Worm (Caenorhabditis elegans) whole organism, L1 larva: ENCODE measurements around the gene F58B4.6.

ENCODE experiments used
- C16A3.4 ChIP-seq: fragments of 150-350 bp; optimal IDR thresholded peaks from 2 replicates; lab custom pipeline; 2014; ENCODE audit warnings: missing biosample characterization, missing genetic modification characterization
- F16B12.6 ChIP-seq: fragments of 150-350 bp; optimal IDR thresholded peaks from 2 replicates; lab custom pipeline; 2014; ENCODE audit warnings: missing biosample characterization, missing genetic modification characterization
- alr-1 ChIP-seq: fragments of 200-800 bp; sonication (Bioruptor generic); optimal IDR thresholded peaks from 2 replicates; lab custom pipeline; 2018; ENCODE audit warnings: borderline replicate concordance, mild to moderate bottlenecking, missing genetic modification characterization, missing compliant biosample characterization
- aly-2 ChIP-seq: fragments of 150-350 bp; optimal IDR thresholded peaks from 2 replicates; lab custom pipeline; 2014; ENCODE audit warnings: missing biosample characterization, missing genetic modification characterization
- blmp-1 ChIP-seq: fragments of 150-350 bp; optimal IDR thresholded peaks from 2 replicates; lab custom pipeline; 2014; ENCODE audit warnings: missing biosample characterization, missing genetic modification characterization
- dsc-1 ChIP-seq: sonication (generic microtip); optimal IDR thresholded peaks from 2 replicates; lab custom pipeline; 2016; ENCODE audit warnings: mild to moderate bottlenecking, missing genetic modification characterization, missing compliant biosample characterization
- efl-1 ChIP-seq, 4 experiments: fragments of 150-350 bp; optimal IDR thresholded peaks in 3 of 4; peaks in 1 of 4; 1 replicate in 1 of 4; 2 replicates in 3 of 4; lab custom pipeline; 2014; ENCODE audit warnings: missing biosample characterization in 2 of 4, missing genetic modification characterization in 2 of 4, missing genetic modification reagents in 2 of 4
- egl-27 ChIP-seq, 2 experiments: fragments of 150-350 bp in 1 of 2; sonication (generic microtip); optimal IDR thresholded peaks; 3 replicates each; lab custom pipeline; 2017 to 2018; ENCODE audit warnings: missing biosample characterization in 2 of 2, missing genetic modification characterization in 2 of 2, missing genetic modification reagents in 2 of 2
- elt-3 ChIP-seq, 6 experiments: fragments of 150-350 bp in 1 of 6; sonication (generic microtip); optimal IDR thresholded peaks; 2 replicates each; lab custom pipeline; 2017 to 2018; ENCODE audit warnings: missing biosample characterization in 6 of 6, missing genetic modification characterization in 6 of 6, inconsistent platforms in 1 of 6
- fkh-10 ChIP-seq: sonication (generic microtip); optimal IDR thresholded peaks from 2 replicates; lab custom pipeline; 2017; ENCODE audit warnings: missing biosample characterization, missing genetic modification reagents, missing genetic modification characterization
- fos-1 ChIP-seq: fragments of 150-350 bp; optimal IDR thresholded peaks from 2 replicates; lab custom pipeline; 2014; ENCODE audit warnings: missing biosample characterization, missing genetic modification characterization
- hlh-17 ChIP-seq: fragments of 200-800 bp; sonication (Bioruptor generic); optimal IDR thresholded peaks from 2 replicates; lab custom pipeline; 2018; ENCODE audit warnings: missing genetic modification characterization, mild to moderate bottlenecking, missing compliant biosample characterization, moderate library complexity, borderline replicate concordance
- hpl-2 ChIP-seq: fragments of 150-350 bp; optimal IDR thresholded peaks from 2 replicates; lab custom pipeline; 2014; ENCODE audit warnings: missing biosample characterization, missing genetic modification reagents, missing genetic modification characterization
- irx-1 ChIP-seq: sonication (generic microtip); optimal IDR thresholded peaks from 2 replicates; lab custom pipeline; 2016; ENCODE audit warnings: missing genetic modification characterization, missing compliant biosample characterization
- isw-1 ChIP-seq: fragments of 200-800 bp; sonication (Bioruptor generic); IDR thresholded peaks from 2 replicates; pipeline ENCODE4 v1.3.6; 2022; ENCODE audit warnings: missing genetic modification characterization, missing compliant biosample characterization
- jun-1 ChIP-seq: fragments of 150-350 bp; optimal IDR thresholded peaks from 2 replicates; lab custom pipeline; 2014; ENCODE audit warnings: missing biosample characterization, missing genetic modification reagents, missing genetic modification characterization
- lin-13 ChIP-seq: fragments of 150-350 bp; optimal IDR thresholded peaks from 2 replicates; lab custom pipeline; 2014; ENCODE audit warnings: missing biosample characterization, missing genetic modification reagents, missing genetic modification characterization
- lin-14 ChIP-seq: fragments of 200-800 bp; sonication (Bioruptor generic); optimal IDR thresholded peaks from 2 replicates; lab custom pipeline; 2018; ENCODE audit warnings: mild to moderate bottlenecking, missing genetic modification characterization, moderate library complexity, missing compliant biosample characterization
- lin-15B ChIP-seq: fragments of 150-350 bp; sonication (generic microtip); optimal IDR thresholded peaks from 3 replicates; lab custom pipeline; 2014; ENCODE audit warnings: missing biosample characterization, missing genetic modification characterization
- lin-39 ChIP-seq: fragments of 150-350 bp; optimal IDR thresholded peaks from 2 replicates; lab custom pipeline; 2014; ENCODE audit warnings: missing biosample characterization, missing genetic modification reagents, missing genetic modification characterization
- mdl-1 ChIP-seq, 2 experiments: fragments of 150-350 bp; optimal IDR thresholded peaks; 2 replicates each; lab custom pipeline; 2014 to 2017; ENCODE audit warnings: missing biosample characterization in 2 of 2, missing genetic modification characterization in 2 of 2, inconsistent platforms in 1 of 2
- nhr-19 ChIP-seq: fragments of 200-800 bp; sonication (Bioruptor generic); conservative IDR thresholded peaks from 2 replicates; pipeline ENCODE4 v1.3.6; 2022; ENCODE audit warnings: missing genetic modification characterization, missing compliant biosample characterization
- nhr-237 ChIP-seq: fragments of 150-350 bp; optimal IDR thresholded peaks from 2 replicates; lab custom pipeline; 2014; ENCODE audit warnings: missing biosample characterization, missing genetic modification characterization
- nhr-28 ChIP-seq: fragments of 150-350 bp; optimal IDR thresholded peaks from 2 replicates; lab custom pipeline; 2014; ENCODE audit warnings: missing biosample characterization, missing genetic modification characterization
- nhr-71 ChIP-seq: sonication (generic microtip); optimal IDR thresholded peaks from 2 replicates; lab custom pipeline; 2016; ENCODE audit warnings: mild to moderate bottlenecking, missing genetic modification characterization, moderate library complexity, missing compliant biosample characterization
- nhr-76 ChIP-seq: sonication (generic microtip); optimal IDR thresholded peaks from 2 replicates; lab custom pipeline; 2017; ENCODE audit warnings: missing biosample characterization, missing genetic modification characterization
- nhr-77 ChIP-seq: fragments of 150-350 bp; optimal IDR thresholded peaks from 2 replicates; lab custom pipeline; 2014; ENCODE audit warnings: missing biosample characterization, missing genetic modification characterization
- nhr-84 ChIP-seq: sonication (generic microtip); optimal IDR thresholded peaks from 2 replicates; lab custom pipeline; 2017; ENCODE audit warnings: missing biosample characterization, missing genetic modification characterization
- nhr-90 ChIP-seq: sonication (generic microtip); optimal IDR thresholded peaks from 2 replicates; lab custom pipeline; 2016; ENCODE audit warnings: mild to moderate bottlenecking, missing genetic modification characterization, missing compliant biosample characterization; ENCODE audit not compliant: poor library complexity
- pag-3 ChIP-seq: sonication (generic microtip); optimal IDR thresholded peaks from 2 replicates; lab custom pipeline; 2017; ENCODE audit warnings: missing genetic modification characterization, mild to moderate bottlenecking, missing compliant biosample characterization, antibody characterized with exemption, borderline replicate concordance; ENCODE audit not compliant: insufficient read depth
- pax-3 ChIP-seq: fragments of 200-800 bp; sonication (Bioruptor generic); optimal IDR thresholded peaks from 2 replicates; lab custom pipeline; 2018; ENCODE audit warnings: mild to moderate bottlenecking, missing genetic modification characterization, moderate library complexity, missing compliant biosample characterization
- pqm-1 ChIP-seq: sonication (generic microtip); optimal IDR thresholded peaks from 3 replicates; lab custom pipeline; 2017; ENCODE audit warnings: missing biosample characterization, missing genetic modification characterization
- skn-1 ChIP-seq: fragments of 150-350 bp; optimal IDR thresholded peaks from 2 replicates; lab custom pipeline; 2014; ENCODE audit warnings: missing biosample characterization, missing genetic modification characterization
- snu-23 ChIP-seq: sonication (generic microtip); optimal IDR thresholded peaks from 2 replicates; lab custom pipeline; 2016; ENCODE audit warnings: missing genetic modification characterization, missing compliant biosample characterization
- sox-4 ChIP-seq: sonication (generic microtip); optimal IDR thresholded peaks from 2 replicates; lab custom pipeline; 2016; ENCODE audit warnings: missing genetic modification characterization, missing compliant biosample characterization
- sptf-1 ChIP-seq: fragments of 150-350 bp; optimal IDR thresholded peaks from 2 replicates; lab custom pipeline; 2014; ENCODE audit warnings: missing biosample characterization, missing genetic modification characterization
- tbx-2 ChIP-seq: sonication (generic microtip); optimal IDR thresholded peaks from 2 replicates; lab custom pipeline; 2016; ENCODE audit warnings: missing genetic modification characterization, missing compliant biosample characterization
- tlp-1 ChIP-seq: fragments of 150-350 bp; optimal IDR thresholded peaks from 2 replicates; lab custom pipeline; 2014; ENCODE audit warnings: missing biosample characterization, missing genetic modification characterization
- unc-62 ChIP-seq: fragments of 150-350 bp; optimal IDR thresholded peaks from 2 replicates; lab custom pipeline; 2014; ENCODE audit warnings: missing biosample characterization, missing genetic modification reagents, missing genetic modification characterization
- unc-98 ChIP-seq: fragments of 200-800 bp; sonication (Bioruptor generic); IDR thresholded peaks from 2 replicates; pipeline ENCODE4 v1.3.6; 2022; ENCODE audit warnings: missing genetic modification characterization, missing compliant biosample characterization
- xbp-1 ChIP-seq: sonication (generic microtip); optimal IDR thresholded peaks from 2 replicates; lab custom pipeline; 2016; ENCODE audit warnings: missing genetic modification characterization, missing compliant biosample characterization
- zag-1 ChIP-seq: fragments of 150-350 bp; optimal IDR thresholded peaks from 2 replicates; lab custom pipeline; 2014; ENCODE audit warnings: missing biosample characterization, missing genetic modification characterization
- zip-4 ChIP-seq: fragments of 200-800 bp; sonication (Bioruptor generic); optimal IDR thresholded peaks from 2 replicates; lab custom pipeline; 2018; ENCODE audit warnings: mild to moderate bottlenecking, missing genetic modification characterization, moderate library complexity, missing compliant biosample characterization
- ztf-11 ChIP-seq, 2 experiments: sonication (generic microtip); optimal IDR thresholded peaks; 2 replicates each; lab custom pipeline; 2016 to 2017; ENCODE audit warnings: missing genetic modification characterization in 2 of 2, missing biosample characterization in 1 of 2, missing compliant biosample characterization in 1 of 2
- ztf-4 ChIP-seq: fragments of 150-350 bp; optimal IDR thresholded peaks from 2 replicates; lab custom pipeline; 2014; ENCODE audit warnings: missing biosample characterization, missing genetic modification characterization

Gene F58B4.6

DNA sequence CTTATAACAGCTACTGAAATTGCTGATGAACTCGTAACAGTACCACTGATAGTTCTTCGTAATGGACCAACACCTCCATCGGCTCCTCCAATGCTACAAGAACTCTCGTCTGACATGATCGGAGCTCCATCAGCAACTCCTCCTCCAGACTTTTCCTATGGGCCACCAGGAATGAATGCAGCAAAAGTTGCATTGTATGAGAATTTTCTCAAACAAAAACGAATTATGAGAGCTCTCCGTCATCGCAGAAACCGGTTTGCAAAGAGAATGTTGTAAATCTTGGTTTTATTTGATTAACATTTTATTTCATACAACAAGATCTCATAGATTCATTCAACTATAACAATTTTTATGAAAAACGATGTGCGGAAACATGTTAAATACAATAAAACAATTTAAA, 37.3 kb upstream of the F58B4.6 start (continued):
- no peak for TF ChIP-seq unc-98
- TF ChIP-seq irx-1 (tag; lab: Kevin White, UChicago), result no peak
- peak; percentile 34 for TF ChIP-seq nhr-71 (tag; lab: Kevin White, UChicago)
- TF ChIP-seq F16B12.6, result no peak
- TF ChIP-seq dsc-1 (tag; lab: Kevin White, UChicago), result no peak
- TF ChIP-seq unc-62 (GFP tag; lab: Kevin White, UChicago), result no peak
- no peak for TF ChIP-seq ztf-11 (tag; optimal IDR thresholded peaks at IDR 0.05; lab: Kevin White, UChicago)
- no peak for TF ChIP-seq nhr-19 (GFP tag; lab: Robert Waterston, UW)
- TF ChIP-seq nhr-28 (tag; lab: Kevin White, UChicago), result no peak
- TF ChIP-seq snu-23 (GFP tag; lab: Kevin White, UChicago), result no peak
- TF ChIP-seq nhr-84 (tag; lab: Kevin White, UChicago), result no peak
- TF ChIP-seq nhr-77 (tag; lab: Kevin White, UChicago), result no peak
- TF ChIP-seq nhr-76, result no peak
- TF ChIP-seq egl-27 (tag; optimal IDR thresholded peaks at IDR 0.05; lab: Kevin White, UChicago), result no peak
- TF ChIP-seq fos-1 (tag; lab: Kevin White, UChicago), result no peak
- no peak for TF ChIP-seq tbx-2 (tag; lab: Kevin White, UChicago)
- no peak for TF ChIP-seq lin-13 (GFP tag; lab: Kevin White, UChicago)
- TF ChIP-seq nhr-237, result no peak
- no peak for TF ChIP-seq sox-4
- no peak for TF ChIP-seq tlp-1 (tag; lab: Kevin White, UChicago)
- TF ChIP-seq isw-1 (GFP tag; lab: Robert Waterston, UW), result no peak
- no peak for TF ChIP-seq jun-1 (tag; lab: Kevin White, UChicago)
- no peak for TF ChIP-seq ztf-4
- TF ChIP-seq pqm-1 (tag; lab: Kevin White, UChicago), result no peak
- peak; percentile 28 for TF ChIP-seq nhr-90
- TF ChIP-seq mdl-1 (tag; optimal IDR thresholded peaks at IDR 0.05; lab: Kevin White, UChicago), result no peak
- TF ChIP-seq lin-15B, result no peak

ce11 chrV:10888153-10888552, 36.7 kb upstream of the F58B4.6 start:
- peak; percentile 48 for TF ChIP-seq aly-2
- TF ChIP-seq dsc-1 (tag; lab: Kevin White, UChicago), result peak; percentile 56
- TF ChIP-seq pag-3 (tag; lab: Kevin White, UChicago), result no peak
- no peak for TF ChIP-seq xbp-1 (tag; lab: Kevin White, UChicago)
- TF ChIP-seq tlp-1 (tag; lab: Kevin White, UChicago), result no peak

DNA sequence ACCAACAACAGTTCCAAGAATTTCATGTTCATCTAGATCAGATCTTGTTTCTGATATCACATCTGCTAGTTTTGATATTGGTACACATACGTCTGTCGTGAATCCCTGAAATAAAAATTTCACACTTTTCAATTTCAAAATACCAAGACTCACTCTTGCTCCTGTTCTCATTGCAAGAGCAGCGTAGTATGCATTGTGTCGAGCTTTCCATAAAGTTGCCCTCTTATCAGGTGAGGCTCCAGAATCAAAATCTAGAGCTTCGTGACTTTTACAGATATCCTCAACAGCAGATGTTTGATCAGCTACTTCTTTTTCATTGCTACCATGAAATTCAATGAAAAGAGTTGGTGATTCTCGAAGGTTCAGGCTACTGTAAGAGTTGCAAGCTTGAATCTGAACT, 35.8 kb upstream of the F58B4.6 start, which contains the start of gene F32D8.11:
Gene F32D8.11 (minus strand): TSS at position 101 of the 400 bp plus-strand sequence.
- TF ChIP-seq efl-1 (optimal IDR thresholded peaks at IDR 0.05; lab: Kevin White, UChicago) (no peak), efl-1 (GFP tag; optimal IDR thresholded peaks at IDR 0.05 in 1 of 2; lab: Kevin White, UChicago) (peak in 1 of 2 experiments; percentile 83), aly-2 (no peak)

- peak; percentile 9; the same call in 1 of the 2 replicates for TF ChIP-seq nhr-19 (GFP tag; lab: Robert Waterston, UW)
- TF ChIP-seq dsc-1 (tag; lab: Kevin White, UChicago), result no peak
These were observed 35.1 kb upstream of the F58B4.6 start for ce11 chrV:10889774-10890173.

DNA sequence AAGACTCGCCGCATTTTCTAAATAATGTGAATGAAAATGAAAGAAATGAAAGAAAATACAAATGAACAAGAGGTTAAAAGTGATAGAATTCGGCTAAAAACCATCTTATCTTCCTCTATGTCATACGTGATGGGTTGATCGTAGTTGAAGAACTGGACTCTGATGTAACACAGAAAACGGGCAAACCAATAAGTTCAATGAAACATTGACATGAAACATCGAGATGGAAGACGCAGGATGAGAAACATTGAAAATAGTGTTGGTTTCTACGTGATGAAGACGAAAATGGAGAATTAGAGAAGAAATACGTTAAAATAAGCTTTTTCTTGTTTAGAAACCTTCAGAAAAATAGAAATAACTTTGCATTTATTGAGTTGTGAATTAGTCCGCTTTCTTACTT, 33.9 kb upstream of the F58B4.6 start, which contains the start of gene F32D8.12:
Gene F32D8.12 (minus strand): TSS at position 48 of the 400 bp plus-strand sequence.
- peak; percentile 55 for TF ChIP-seq blmp-1 (tag; lab: Kevin White, UChicago)
- no peak for TF ChIP-seq skn-1 (tag; lab: Kevin White, UChicago)
- TF ChIP-seq sptf-1 (tag; lab: Kevin White, UChicago), result no peak
- TF ChIP-seq snu-23 (GFP tag; lab: Kevin White, UChicago), result peak; percentile 84
- TF ChIP-seq nhr-19 (GFP tag; lab: Robert Waterston, UW), result peak; percentile 74
- TF ChIP-seq alr-1 (tag; lab: Kevin White, UChicago), result no peak
- no peak for TF ChIP-seq pax-3 (tag; lab: Kevin White, UChicago)
- peak in 2 of 6 experiments; percentile 41 to 62 for TF ChIP-seq elt-3 (tag; optimal IDR thresholded peaks at IDR 0.05; lab: Kevin White, UChicago)
- TF ChIP-seq ztf-4, result no peak
- TF ChIP-seq lin-39 (tag; lab: Kevin White, UChicago), result no peak
- TF ChIP-seq isw-1 (GFP tag; lab: Robert Waterston, UW), result no peak
- TF ChIP-seq fkh-10 (GFP tag; lab: Kevin White, UChicago), result no peak
- TF ChIP-seq hlh-17, result no peak
- TF ChIP-seq lin-14 (GFP tag; lab: Kevin White, UChicago), result peak; percentile 61
- peak; percentile 86 for TF ChIP-seq nhr-71 (tag; lab: Kevin White, UChicago)
- TF ChIP-seq F16B12.6, result no peak
- no peak for TF ChIP-seq nhr-76
- TF ChIP-seq C16A3.4 (tag; lab: Kevin White, UChicago), result peak; percentile 35
- TF ChIP-seq hpl-2 (GFP tag; lab: Kevin White, UChicago), result no peak
- no peak for TF ChIP-seq zag-1 (tag; lab: Kevin White, UChicago)
- TF ChIP-seq tlp-1 (tag; lab: Kevin White, UChicago), result no peak
- TF ChIP-seq zip-4 (GFP tag; lab: Kevin White, UChicago), result no peak
